Fruit fly (Drosophila melanogaster) whole organism, wandering third instar larva: ENCODE results near the gene Wnk.

Source experiments
- Abd-B ChIP-seq: fragments of >200 bp; optimal IDR thresholded peaks from 2 replicates; lab custom pipeline; 2017; ENCODE audit warnings: missing biosample characterization, missing genetic modification characterization
- CG32264 ChIP-seq: fragments of 200-800 bp; sonication (Bioruptor generic); optimal IDR thresholded peaks from 2 replicates; lab custom pipeline; 2016; ENCODE audit warnings: missing biosample characterization, missing genetic modification characterization
- CG9705 ChIP-seq: fragments of 200-800 bp; sonication (Bioruptor generic); optimal IDR thresholded peaks from 2 replicates; lab custom pipeline; 2018; ENCODE audit warnings: missing biosample characterization, mild to moderate bottlenecking, missing genetic modification characterization
- CrebA ChIP-seq: fragments of 200-800 bp; sonication (Bioruptor generic); optimal IDR thresholded peaks from 2 replicates; lab custom pipeline; 2016; ENCODE audit warnings: missing biosample characterization, mild to moderate bottlenecking, missing genetic modification characterization, borderline replicate concordance
- Dfd ChIP-seq: fragments of >200 bp; optimal IDR thresholded peaks from 2 replicates; lab custom pipeline; 2017; ENCODE audit warnings: missing biosample characterization, missing genetic modification characterization
- Dif ChIP-seq: fragments of 200-275, 200-300 bp; sonication (Bioruptor generic); optimal IDR thresholded peaks from 2 replicates; lab custom pipeline; 2018; ENCODE audit warnings: missing biosample characterization, missing genetic modification characterization; ENCODE audit not compliant: partially characterized antibody
- GATAd ChIP-seq: sonication (Bioruptor generic); optimal IDR thresholded peaks from 2 replicates; lab custom pipeline; 2016; ENCODE audit warnings: missing biosample characterization, missing genetic modification characterization
- HLH106 ChIP-seq: fragments of 200-800 bp; optimal IDR thresholded peaks from 3 replicates; lab custom pipeline; 2019; ENCODE audit warnings: missing biosample characterization, mild to moderate bottlenecking, missing genetic modification characterization, moderate library complexity
- Hnf4 ChIP-seq: fragments of 200-800 bp; sonication (Bioruptor generic); optimal IDR thresholded peaks from 2 replicates; lab custom pipeline; 2016; ENCODE audit warnings: missing biosample characterization, mild to moderate bottlenecking, missing genetic modification characterization
- Hr78 ChIP-seq: fragments of >200 bp; optimal IDR thresholded peaks from 2 replicates; lab custom pipeline; 2017; ENCODE audit warnings: missing biosample characterization, missing genetic modification characterization
- Hr83 ChIP-seq: fragments of 200-300 bp; sonication (Bioruptor generic); optimal IDR thresholded peaks from 2 replicates; lab custom pipeline; 2016; ENCODE audit warnings: missing biosample characterization, mild to moderate bottlenecking, missing genetic modification characterization, moderate library complexity; ENCODE audit not compliant: poor library complexity, severe bottlenecking
- Jra ChIP-seq: sonication (Bioruptor generic); optimal IDR thresholded peaks from 2 replicates; lab custom pipeline; 2016; ENCODE audit warnings: missing biosample characterization, missing genetic modification characterization
- Mio ChIP-seq: sonication (Bioruptor generic); optimal IDR thresholded peaks from 2 replicates; lab custom pipeline; 2016; ENCODE audit warnings: missing biosample characterization, missing genetic modification characterization
- Myc ChIP-seq: fragments of >200 bp; optimal IDR thresholded peaks from 2 replicates; lab custom pipeline; 2017
- N ChIP-seq: fragments of >200 bp; optimal IDR thresholded peaks from 2 replicates; lab custom pipeline; 2018; ENCODE audit warnings: missing biosample characterization, missing external identifiers, missing genetic modification characterization
- OdsH ChIP-seq: fragments of 200-800 bp; sonication (Bioruptor generic); optimal IDR thresholded peaks from 2 replicates; lab custom pipeline; 2016; ENCODE audit warnings: missing biosample characterization, mild to moderate bottlenecking, missing genetic modification characterization
- Sp1 ChIP-seq: fragments of 200-800 bp; sonication (Bioruptor generic); optimal IDR thresholded peaks from 3 replicates; lab custom pipeline; 2019; ENCODE audit warnings: missing biosample characterization, mild to moderate bottlenecking, missing genetic modification characterization, moderate library complexity
- br ChIP-seq: fragments of 200-800 bp; sonication (Bioruptor generic); optimal IDR thresholded peaks from 2 replicates; lab custom pipeline; 2016; ENCODE audit warnings: missing biosample characterization, missing genetic modification characterization
- brk ChIP-seq: fragments of 200-800 bp; sonication (Bioruptor generic); optimal IDR thresholded peaks from 2 replicates; lab custom pipeline; 2016; ENCODE audit warnings: missing biosample characterization, mild to moderate bottlenecking, missing genetic modification characterization
- dl ChIP-seq, 2 experiments: fragments of 175-275, 200-275 bp in 1 of 2; fragments of 200-275 bp in 1 of 2; sonication (Bioruptor generic); optimal IDR thresholded peaks; lab custom pipeline; 2018; ENCODE audit warnings: mild to moderate bottlenecking in 2 of 2, missing biosample characterization in 2 of 2, missing genetic modification characterization in 2 of 2, moderate library complexity in 2 of 2; ENCODE audit not compliant: partially characterized antibody in 2 of 2, insufficient read depth in 1 of 2
- dmrt93B ChIP-seq: fragments of 200-800 bp; sonication (Bioruptor generic); optimal IDR thresholded peaks from 2 replicates; lab custom pipeline; 2018; ENCODE audit warnings: missing biosample characterization, mild to moderate bottlenecking, missing genetic modification characterization
- dsf ChIP-seq: sonication (Bioruptor generic); optimal IDR thresholded peaks from 2 replicates; lab custom pipeline; 2016; ENCODE audit warnings: missing biosample characterization, missing genetic modification characterization, borderline replicate concordance
- ey ChIP-seq: fragments of 200-800 bp; sonication (Bioruptor generic); optimal IDR thresholded peaks from 2 replicates; lab custom pipeline; 2016; ENCODE audit warnings: missing biosample characterization, missing genetic modification characterization
- foxo ChIP-seq, 2 experiments: fragments of 200-800 bp; sonication (Bioruptor generic); optimal IDR thresholded peaks; 2 replicates in 1 of 2; 3 replicates in 1 of 2; lab custom pipeline; 2016 to 2017; ENCODE audit warnings: missing biosample characterization in 2 of 2, missing genetic modification characterization in 2 of 2
- fru ChIP-seq: fragments of 200-800 bp; sonication (Bioruptor generic); optimal IDR thresholded peaks from 3 replicates; lab custom pipeline; 2016; ENCODE audit warnings: missing biosample characterization, mild to moderate bottlenecking, missing genetic modification characterization
- h ChIP-seq: fragments of 200-800 bp; sonication (Bioruptor generic); optimal IDR thresholded peaks from 3 replicates; lab custom pipeline; 2016; ENCODE audit warnings: missing biosample characterization, mild to moderate bottlenecking, missing genetic modification characterization
- jim ChIP-seq: fragments of 175-275, 200-325 bp; sonication (Bioruptor generic); optimal IDR thresholded peaks from 2 replicates; lab custom pipeline; 2016; ENCODE audit warnings: missing biosample characterization, mild to moderate bottlenecking, missing genetic modification characterization
- lola ChIP-seq: fragments of >200 bp; optimal IDR thresholded peaks from 2 replicates; lab custom pipeline; 2017; ENCODE audit warnings: missing biosample characterization, missing genetic modification characterization
- psq ChIP-seq: fragments of 200-800 bp; sonication (Bioruptor generic); optimal IDR thresholded peaks from 3 replicates; lab custom pipeline; 2017; ENCODE audit warnings: missing biosample characterization, mild to moderate bottlenecking, missing genetic modification characterization, moderate library complexity
- rgr ChIP-seq: fragments of 200-800 bp; sonication (Bioruptor generic); optimal IDR thresholded peaks from 3 replicates; lab custom pipeline; 2016; ENCODE audit warnings: missing biosample characterization, mild to moderate bottlenecking, missing genetic modification characterization
- sage ChIP-seq: fragments of 200-800 bp; sonication (Bioruptor generic); optimal IDR thresholded peaks from 2 replicates; lab custom pipeline; 2016; ENCODE audit warnings: missing biosample characterization, mild to moderate bottlenecking, missing genetic modification characterization
- sv ChIP-seq: fragments of 200-800 bp; sonication (Bioruptor generic); optimal IDR thresholded peaks from 3 replicates; lab custom pipeline; 2016; ENCODE audit warnings: missing biosample characterization, missing genetic modification characterization
- tai ChIP-seq: sonication (Bioruptor generic); optimal IDR thresholded peaks from 2 replicates; lab custom pipeline; 2016; ENCODE audit warnings: missing biosample characterization, missing genetic modification characterization
- usp ChIP-seq: fragments of >200 bp; optimal IDR thresholded peaks from 2 replicates; lab custom pipeline; 2017; ENCODE audit warnings: missing biosample characterization, missing genetic modification characterization
- woc ChIP-seq: sonication (Bioruptor generic); optimal IDR thresholded peaks from 2 replicates; lab custom pipeline; 2016; ENCODE audit warnings: missing biosample characterization, mild to moderate bottlenecking, missing genetic modification characterization

Gene Wnk

DNA sequence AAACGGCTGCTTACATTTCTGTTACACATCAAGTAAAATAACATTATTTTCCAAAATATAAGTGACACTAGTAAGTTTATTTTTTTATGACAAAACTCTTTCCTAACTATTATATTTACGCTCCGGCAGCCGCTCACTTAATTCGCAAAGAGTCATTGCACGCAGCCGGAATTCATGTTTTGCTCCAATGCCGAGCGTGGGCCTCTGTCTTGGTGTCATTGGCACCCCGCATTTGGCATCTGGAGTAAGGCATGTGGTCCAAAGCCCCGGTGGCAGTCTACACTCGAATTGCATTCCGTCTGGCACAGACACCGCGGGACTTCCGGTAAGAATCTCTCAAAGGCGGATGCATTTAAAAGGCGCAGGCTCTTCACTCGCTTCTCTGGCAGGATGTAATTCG lies 46.1 kb downstream of the Wnk start:
- TF ChIP-seq Hr78 (GFP tag; lab: Kevin White, UChicago) (no peak), br (GFP tag; lab: Kevin White, UChicago) (no peak), dmrt93B (GFP tag; lab: Kevin White, UChicago) (no peak), ey (GFP tag; lab: Kevin White, UChicago) (no peak), CG9705 (GFP tag; lab: Kevin White, UChicago) (no peak)
- TF ChIP-seq, all 38 proteins: peak for 0

DNA sequence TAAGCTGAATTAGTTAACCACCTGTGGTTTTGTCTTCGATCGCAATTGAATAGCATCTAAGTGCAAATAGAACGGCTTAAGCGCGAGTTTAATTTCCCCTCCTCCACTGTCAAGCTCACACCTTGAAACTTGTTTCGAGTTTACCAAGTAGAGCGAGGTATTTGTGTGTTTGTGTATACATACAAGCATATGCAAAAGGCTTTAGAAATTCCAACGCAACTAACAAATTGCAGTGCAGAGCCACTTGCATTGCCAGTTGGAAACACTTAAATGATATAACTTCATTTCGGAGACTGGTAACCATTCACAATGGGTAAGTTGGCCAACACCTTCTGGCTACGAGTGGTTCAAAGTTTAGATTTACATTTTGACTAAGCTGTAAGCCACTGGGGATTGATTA lies 46.8 kb downstream of the Wnk start:
- TF ChIP-seq dmrt93B (GFP tag; lab: Kevin White, UChicago) (no peak), brk (GFP tag; lab: Kevin White, UChicago) (no peak), lola (GFP tag; lab: Kevin White, UChicago) (no peak), Abd-B (no peak), Hr83 (GFP tag; lab: Kevin White, UChicago) (no peak), HLH106 (tag; lab: Kevin White, UChicago) (no peak), GATAd (GFP tag; lab: Kevin White, UChicago) (no peak), woc (GFP tag; lab: Kevin White, UChicago) (no peak), dsf (GFP tag; lab: Kevin White, UChicago) (no peak), Hnf4 (GFP tag; lab: Kevin White, UChicago) (no peak), br (GFP tag; lab: Kevin White, UChicago) (no peak), fru (GFP tag; lab: Kevin White, UChicago) (no peak), Dfd (GFP tag; lab: Kevin White, UChicago) (no peak), Mio (GFP tag; lab: Kevin White, UChicago) (no peak), foxo (GFP tag; optimal IDR thresholded peaks at IDR 0.05; lab: Kevin White, UChicago) (no peak), rgr (no peak)
- TF ChIP-seq, all 38 proteins: peak for 0

DNA sequence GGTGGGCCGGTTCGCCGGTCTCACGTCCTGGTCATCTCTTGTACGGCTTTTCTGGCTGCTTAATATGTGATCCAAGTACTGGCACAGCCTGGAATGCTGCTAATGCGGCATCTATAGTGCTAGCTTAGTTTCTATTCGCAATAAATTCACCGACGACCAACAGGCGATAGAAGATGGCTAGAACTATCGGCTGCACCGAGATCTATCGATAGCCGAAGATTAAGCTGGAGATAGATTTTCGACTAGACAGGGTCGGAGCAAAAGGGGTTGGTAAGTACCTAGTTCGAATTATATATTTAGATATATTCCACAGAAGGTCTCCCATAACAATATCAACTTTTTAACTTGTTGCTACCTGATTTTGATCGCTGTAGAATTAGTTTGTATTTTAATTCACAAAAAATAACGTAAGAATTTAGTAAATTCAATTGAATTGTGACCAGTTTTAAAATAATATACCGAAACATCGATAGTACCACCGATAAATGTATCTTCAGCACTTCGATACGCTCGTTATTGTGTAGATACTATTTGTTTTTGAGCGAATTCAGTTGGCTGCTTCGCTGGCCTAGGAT lies 47.3 kb downstream of the Wnk start, which contains the start of the genes Glg1 and M6:
Gene Glg1, minus strand, starts transcription at position 185 of the 575 bp plus-strand sequence.
Gene M6, plus strand, starts transcription at position 499 of the 575 bp plus-strand sequence.
- TF ChIP-seq fru (GFP tag; lab: Kevin White, UChicago): peak; percentile 73
- TF ChIP-seq Myc: peak; percentile 25
- peak; percentile 57 for TF ChIP-seq sv (GFP tag; lab: Kevin White, UChicago)
- TF ChIP-seq rgr: peak; percentile 75
- TF ChIP-seq CrebA: no peak
- peak; percentile 66 for TF ChIP-seq HLH106 (tag; lab: Kevin White, UChicago)
- peak; percentile 82 for TF ChIP-seq h (GFP tag; lab: Kevin White, UChicago)
- TF ChIP-seq tai: no peak
- peak in 1 of 2 experiments; percentile 79 for TF ChIP-seq foxo (GFP tag; optimal IDR thresholded peaks at IDR 0.05; lab: Kevin White, UChicago)
- no peak for TF ChIP-seq sage
- peak; percentile 59 for TF ChIP-seq OdsH
- peak; percentile 60 for TF ChIP-seq Jra (GFP tag; lab: Kevin White, UChicago)
- TF ChIP-seq dl (GFP tag; optimal IDR thresholded peaks at IDR 0.05; lab: Kevin White, UChicago; ENCODE audit: insufficient read depth in 1 of 2, partially characterized antibody in 2 of 2): no peak
- peak; percentile 31 for TF ChIP-seq dsf (GFP tag; lab: Kevin White, UChicago)
- TF ChIP-seq Hr83 (GFP tag; lab: Kevin White, UChicago): peak; percentile 64
- TF ChIP-seq CG9705 (GFP tag; lab: Kevin White, UChicago): peak; percentile 56
- no peak for TF ChIP-seq Dif (GFP tag; lab: Kevin White, UChicago)
- peak; percentile 88 for TF ChIP-seq woc (GFP tag; lab: Kevin White, UChicago)
- peak; percentile 57 for TF ChIP-seq Sp1
- peak; percentile 77 for TF ChIP-seq Hnf4 (GFP tag; lab: Kevin White, UChicago)
- no peak for TF ChIP-seq lola (GFP tag; lab: Kevin White, UChicago)
- peak; percentile 72 for TF ChIP-seq ey (GFP tag; lab: Kevin White, UChicago)
- TF ChIP-seq br (GFP tag; lab: Kevin White, UChicago): peak; percentile 67
- TF ChIP-seq psq (GFP tag; lab: Kevin White, UChicago): peak; percentile 59
- no peak for TF ChIP-seq brk (GFP tag; lab: Kevin White, UChicago)

DNA sequence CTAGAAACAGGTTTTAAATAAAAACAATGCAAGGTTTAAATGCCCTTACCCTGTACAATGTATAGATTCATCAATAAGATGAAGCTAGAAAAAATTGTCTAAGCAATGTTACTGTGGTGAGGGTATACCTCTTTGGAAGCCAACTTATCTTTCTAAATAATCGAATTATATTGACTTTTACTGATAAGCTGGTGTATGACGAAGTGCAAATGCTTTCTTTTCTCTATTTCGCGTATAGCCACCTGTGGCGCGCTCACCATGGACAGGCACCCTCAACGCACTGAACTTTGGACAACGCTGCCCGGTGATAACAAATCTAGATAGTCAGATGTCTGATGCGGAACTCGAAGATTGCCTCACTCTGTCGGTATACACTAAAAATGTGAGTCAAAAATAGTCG lies 52.8 kb downstream of the Wnk start:
- TF ChIP-seq GATAd (GFP tag; lab: Kevin White, UChicago): no peak
- TF ChIP-seq CrebA: no peak
- no peak for TF ChIP-seq ey (GFP tag; lab: Kevin White, UChicago)
- no peak for TF ChIP-seq Hr83 (GFP tag; lab: Kevin White, UChicago)
- TF ChIP-seq tai: no peak
- peak; percentile 55 for TF ChIP-seq Hnf4 (GFP tag; lab: Kevin White, UChicago)
- no peak for TF ChIP-seq Jra (GFP tag; lab: Kevin White, UChicago)
- TF ChIP-seq usp (GFP tag; lab: Kevin White, UChicago): no peak
- no peak for TF ChIP-seq HLH106 (tag; lab: Kevin White, UChicago)
- no peak for TF ChIP-seq jim (GFP tag; lab: Kevin White, UChicago)
- peak; percentile 54 for TF ChIP-seq fru (GFP tag; lab: Kevin White, UChicago)
- TF ChIP-seq CG9705 (GFP tag; lab: Kevin White, UChicago): no peak
- no peak for TF ChIP-seq Myc
- no peak for TF ChIP-seq Abd-B
- TF ChIP-seq Hr78 (GFP tag; lab: Kevin White, UChicago): no peak
- TF ChIP-seq lola (GFP tag; lab: Kevin White, UChicago): no peak
- TF ChIP-seq N (GFP tag; lab: Kevin White, UChicago): no peak
- TF ChIP-seq dmrt93B (GFP tag; lab: Kevin White, UChicago): no peak
- TF ChIP-seq h (GFP tag; lab: Kevin White, UChicago): peak; percentile 30
- TF ChIP-seq OdsH: peak; percentile 8
- TF ChIP-seq brk (GFP tag; lab: Kevin White, UChicago): no peak
- TF ChIP-seq foxo (GFP tag; optimal IDR thresholded peaks at IDR 0.05; lab: Kevin White, UChicago): peak in 1 of 2 experiments; percentile 34
- no peak for TF ChIP-seq Dif (GFP tag; lab: Kevin White, UChicago)
- TF ChIP-seq br (GFP tag; lab: Kevin White, UChicago): no peak
- TF ChIP-seq sage: no peak
- no peak for TF ChIP-seq Mio (GFP tag; lab: Kevin White, UChicago)
- peak; percentile 0 for TF ChIP-seq woc (GFP tag; lab: Kevin White, UChicago)
- TF ChIP-seq rgr: peak; percentile 30
- no peak for TF ChIP-seq CG32264
- TF ChIP-seq dsf (GFP tag; lab: Kevin White, UChicago): no peak
- no peak for TF ChIP-seq Dfd (GFP tag; lab: Kevin White, UChicago)
- TF ChIP-seq psq (GFP tag; lab: Kevin White, UChicago): no peak
